Fruit fly (Drosophila melanogaster): Measurements from ENCODE around the gene CG15721.

DNA sequence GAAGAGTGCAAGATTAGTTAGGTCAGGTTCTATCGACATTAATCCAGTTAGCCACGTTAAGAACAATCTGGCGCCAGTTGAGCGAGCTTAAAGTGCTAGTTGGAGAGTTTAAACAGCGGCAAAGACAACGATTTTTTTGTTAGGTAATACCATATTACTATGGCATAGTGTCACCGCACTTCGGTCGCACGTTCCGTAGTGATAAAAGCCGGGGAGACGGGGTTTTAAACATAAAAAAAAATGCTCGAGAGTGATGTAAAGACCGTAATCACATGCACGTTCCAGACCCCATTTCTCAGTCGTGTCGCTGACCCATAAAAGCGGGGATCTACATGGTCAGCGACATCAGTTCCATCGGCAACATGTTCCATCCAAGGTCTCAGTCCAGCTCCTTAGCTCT lies 11.6 kb upstream of the CG15721 start, which contains the start of gene CG32642:
- TF ChIP-seq CG11617 (GFP tag; optimal IDR thresholded peaks at IDR 0.05) (no peak), CG1620 (GFP tag; optimal IDR thresholded peaks at IDR 0.05) (no peak), cnc (optimal IDR thresholded peaks at IDR 0.05) (no peak), toe (GFP tag; optimal IDR thresholded peaks at IDR 0.05) (no peak), CG5204 (GFP tag; optimal IDR thresholded peaks at IDR 0.05) (no peak), Crg-1 (GFP tag; optimal IDR thresholded peaks at IDR 0.05) (no peak), kay (GFP tag; ENCODE audit: borderline replicate concordance) (no peak), pad (GFP tag; optimal IDR thresholded peaks at IDR 0.05) (no peak), CG12768 (GFP tag; optimal IDR thresholded peaks at IDR 0.05) (no peak), ovo (GFP tag; optimal IDR thresholded peaks at IDR 0.05) (no peak)
